Fruit fly (Drosophila melanogaster): ENCODE data around the gene Cdk7.

DNA sequence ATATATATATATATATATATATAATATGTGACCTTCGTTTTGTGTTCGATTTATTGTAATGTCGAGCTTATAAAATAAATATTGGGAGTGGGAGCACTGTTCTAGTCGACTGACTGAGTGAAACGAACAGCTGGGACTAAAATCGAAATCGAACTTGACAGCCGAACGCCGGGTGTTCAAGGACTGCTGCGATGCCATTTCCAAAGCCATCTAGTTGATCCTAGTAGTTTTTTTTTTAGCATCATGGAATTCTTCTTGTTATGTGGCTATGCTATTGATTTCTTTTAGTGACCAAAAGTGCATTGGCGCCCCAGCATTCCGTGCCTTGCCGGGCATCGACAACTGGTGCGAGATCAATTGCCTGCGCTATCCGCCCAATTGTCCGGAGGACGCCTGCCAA is 3.2 kb downstream of the Cdk7 start, which contains the start of gene CG3323:
- TF ChIP-seq CG8159 (tag; optimal IDR thresholded peaks at IDR 0.05), result no peak
- TF ChIP-seq fd96Ca (GFP tag; IDR thresholded peaks at IDR 0.05), result no peak
- TF ChIP-seq Ets98B (GFP tag; IDR thresholded peaks at IDR 0.05), result no peak
- no peak for TF ChIP-seq CG9948 (tag; optimal IDR thresholded peaks at IDR 0.05)
- no peak for TF ChIP-seq Pif1B (GFP tag; optimal IDR thresholded peaks at IDR 0.05)
